Fruit fly (Drosophila melanogaster) S2 (cell line): ENCODE measurements around the gene Acp98AB.

Experiments
- CG8478 ChIP-seq: fragments of >200 bp; optimal IDR thresholded peaks from 2 replicates; lab custom pipeline; 2018
- CTCF ChIP-seq, 2 experiments: fragments of >200 bp; optimal IDR thresholded peaks; 2 replicates each; lab custom pipeline; 2018

The Acp98AB gene

DNA sequence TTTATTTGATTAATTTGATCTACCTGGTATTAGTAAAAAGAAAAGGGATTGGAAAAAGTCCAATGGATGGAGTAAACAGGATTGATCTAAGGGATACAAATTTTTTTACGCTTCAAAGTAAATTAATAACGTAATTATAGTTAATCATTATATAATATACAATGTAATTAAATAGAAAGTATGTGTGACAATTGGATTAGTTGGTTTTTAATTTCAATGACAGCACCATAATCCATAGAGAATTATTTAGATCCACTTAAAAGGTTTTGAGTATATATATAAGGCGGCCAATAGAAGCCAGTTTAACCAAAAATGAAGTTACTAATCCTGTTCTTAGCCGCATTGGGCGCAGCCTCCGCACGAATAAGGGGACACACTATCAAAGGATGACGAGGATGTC, at the start of gene Acp98AB:
Gene Acp98AB, plus strand, starts transcription at position 301 of the 400 bp plus-strand sequence.
- TF ChIP-seq CTCF (optimal IDR thresholded peaks at IDR 0.05; lab: Kevin White, UChicago), result no peak
- TF ChIP-seq CG8478 (lab: Kevin White, UChicago), result no peak

DNA sequence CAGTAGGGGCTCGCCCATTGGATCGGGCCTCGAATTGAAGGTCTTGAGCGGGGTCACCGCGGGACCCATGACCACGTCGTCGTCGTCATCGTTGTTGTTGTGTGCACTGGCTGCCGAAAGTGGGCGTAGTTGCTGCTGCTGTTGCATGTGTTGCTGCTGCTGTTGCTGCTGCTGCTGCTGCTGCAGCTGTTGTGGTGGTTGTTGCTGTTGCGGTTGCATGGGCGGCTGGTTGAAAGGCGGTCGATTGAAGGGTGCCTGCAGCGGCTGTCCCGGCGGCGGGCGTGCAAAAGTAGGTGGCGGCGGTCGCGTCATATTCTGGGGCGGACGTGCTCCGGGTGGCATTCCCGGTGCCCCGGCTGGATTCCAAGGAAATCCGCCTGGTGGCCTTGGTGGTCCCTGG, 46.9 kb upstream of the Acp98AB start:
- no peak for TF ChIP-seq CTCF (optimal IDR thresholded peaks at IDR 0.05; lab: Kevin White, UChicago)
- no peak for TF ChIP-seq CG8478 (lab: Kevin White, UChicago)

DNA sequence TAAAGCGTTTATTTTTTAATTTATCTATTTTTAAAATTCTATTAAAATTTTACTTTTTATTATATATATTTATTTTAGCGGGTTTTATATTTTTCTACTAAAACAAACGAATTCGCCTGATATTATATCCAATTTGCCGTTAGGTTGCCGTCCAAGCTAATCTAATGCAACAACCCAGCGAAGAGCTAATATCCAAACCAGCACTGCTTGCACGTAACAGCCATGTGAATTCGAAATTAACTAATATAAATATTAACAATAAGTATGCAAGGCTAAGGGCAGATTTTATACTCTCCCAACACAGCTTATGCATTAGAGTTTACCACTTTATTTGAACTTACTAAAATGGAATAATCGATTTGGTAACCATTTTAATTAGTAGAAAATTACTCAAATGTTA, 43.0 kb upstream of the Acp98AB start:
- TF ChIP-seq CG8478 (lab: Kevin White, UChicago) (no peak), CTCF (optimal IDR thresholded peaks at IDR 0.05; lab: Kevin White, UChicago) (peak in 1 of 2 experiments; percentile 44)

DNA sequence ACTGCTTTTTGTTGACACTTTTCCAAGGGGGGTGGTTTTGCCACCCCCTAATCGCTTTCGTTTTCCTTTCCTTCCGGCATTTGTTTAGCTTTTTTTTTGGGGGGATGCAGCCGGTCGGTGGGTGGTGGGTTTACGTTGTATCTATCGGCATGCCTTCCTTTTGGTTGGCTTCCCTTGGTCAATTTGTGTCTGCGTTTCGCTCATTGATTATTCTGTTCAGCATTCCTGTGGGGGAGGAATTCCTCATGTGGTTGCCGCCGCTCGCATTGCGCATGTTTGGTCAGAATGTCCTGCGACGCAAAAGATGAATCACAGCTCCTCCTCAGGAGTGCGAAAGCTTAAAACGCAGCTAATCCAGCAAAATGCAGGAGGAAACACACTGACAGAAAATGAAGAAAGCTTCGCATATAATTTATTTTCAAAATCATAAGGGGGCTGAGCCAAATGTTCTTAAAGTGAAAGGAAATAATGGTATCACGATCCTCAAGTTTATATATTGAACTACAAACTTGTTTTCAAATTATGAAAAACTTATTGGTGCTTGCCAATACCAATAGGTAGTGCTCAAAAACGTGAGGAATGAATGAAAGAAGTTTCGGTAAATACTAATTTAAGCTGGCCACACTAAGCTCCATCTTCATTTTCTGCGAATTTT, 42.4 kb upstream of the Acp98AB start, which contains the start of gene RpS10a:
Gene RpS10a, plus strand, starts transcription at position 605 of the 655 bp plus-strand sequence.
- TF ChIP-seq CG8478 (lab: Kevin White, UChicago), result no peak
- TF ChIP-seq CTCF (optimal IDR thresholded peaks at IDR 0.05; lab: Kevin White, UChicago), result no peak

DNA sequence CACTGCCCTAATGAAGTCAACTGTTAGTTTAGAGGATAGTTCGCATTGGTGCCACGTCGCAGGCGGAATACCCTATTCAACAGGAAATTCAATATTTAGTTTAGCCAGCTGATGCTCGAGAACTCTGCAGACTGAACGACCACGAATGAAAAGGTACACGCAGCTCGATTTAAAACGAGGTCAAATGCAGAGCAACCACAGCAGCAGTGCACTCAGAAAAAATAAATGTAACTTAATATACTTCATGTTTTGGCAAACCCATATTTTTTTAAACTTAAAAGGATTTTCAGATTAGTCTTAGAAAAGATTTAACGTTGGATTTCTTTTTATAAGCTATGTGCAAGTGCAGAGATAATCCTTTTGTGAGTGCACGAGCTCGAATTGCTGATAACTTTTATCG, 39.6 kb upstream of the Acp98AB start:
- TF ChIP-seq CTCF (optimal IDR thresholded peaks at IDR 0.05; lab: Kevin White, UChicago) (no peak), CG8478 (lab: Kevin White, UChicago) (no peak)

DNA sequence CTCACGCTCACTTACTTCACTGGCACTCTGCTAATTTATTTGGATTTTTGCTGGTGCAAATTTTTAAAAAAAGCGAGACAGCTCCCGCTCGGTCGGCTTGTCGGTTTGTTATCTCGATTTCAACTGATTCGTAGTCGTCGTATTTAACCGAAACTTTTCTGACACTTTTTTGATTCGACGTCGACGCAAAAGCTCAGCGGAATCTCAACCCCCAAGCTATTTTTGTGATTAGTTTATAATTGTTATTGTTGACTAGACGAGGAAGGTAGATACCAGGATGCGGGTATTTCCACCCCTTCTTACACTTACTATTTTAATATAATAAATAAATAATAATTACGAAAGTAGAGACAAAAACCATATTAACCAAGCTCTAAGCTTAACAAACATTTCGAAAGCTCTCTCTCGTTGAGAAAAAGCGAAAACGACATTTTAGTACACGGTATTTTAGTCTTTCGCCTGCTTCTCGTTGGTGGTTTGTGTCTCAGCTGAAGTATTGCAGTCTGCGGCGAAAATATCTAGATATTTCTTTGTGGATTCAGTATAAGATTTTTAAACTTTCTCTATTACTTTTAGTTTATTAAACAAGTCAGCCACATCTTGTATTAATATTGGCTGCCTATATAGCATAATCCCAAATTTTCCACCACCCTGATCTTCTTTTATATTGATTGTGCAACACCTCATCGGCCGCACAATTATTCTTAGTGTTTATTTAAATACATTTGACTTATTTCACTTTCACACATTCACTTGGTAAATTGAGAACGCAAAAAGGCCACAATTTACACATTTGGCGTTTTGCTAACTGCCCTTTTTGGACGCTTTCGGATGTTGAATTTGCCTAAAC, 37.8 kb upstream of the Acp98AB start, which contains the start of gene tau:
Gene tau, minus strand, starts transcription at position 311 of the 850 bp plus-strand sequence.
- TF ChIP-seq CTCF (optimal IDR thresholded peaks at IDR 0.05; lab: Kevin White, UChicago), result no peak
- TF ChIP-seq CG8478 (lab: Kevin White, UChicago), result no peak

DNA sequence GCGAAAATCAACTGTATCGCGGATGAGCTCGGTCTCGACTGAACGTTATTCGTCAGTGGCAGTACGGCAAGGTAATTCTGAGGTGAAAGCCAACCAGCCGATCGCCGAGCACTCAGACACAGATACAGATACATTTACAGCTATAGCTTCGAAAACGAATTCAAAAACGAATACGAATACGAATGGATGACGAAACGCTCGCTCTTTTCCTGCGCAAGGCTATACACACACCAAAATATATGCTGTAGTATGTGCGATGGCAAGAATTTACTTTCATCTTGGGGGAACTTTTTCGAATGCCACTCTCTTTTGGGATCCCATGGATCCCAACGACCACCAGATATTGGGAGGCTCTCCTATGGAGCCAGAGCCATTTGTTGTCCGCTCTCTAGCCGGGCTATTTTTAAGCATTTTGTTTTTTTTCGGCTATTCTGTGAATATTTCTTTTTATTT, 34.5 kb upstream of the Acp98AB start, which contains the start of gene Mlc1:
Gene Mlc1, minus strand, starts transcription at position 51 of the 453 bp plus-strand sequence.
- no peak for TF ChIP-seq CG8478 (lab: Kevin White, UChicago)
- TF ChIP-seq CTCF (optimal IDR thresholded peaks at IDR 0.05; lab: Kevin White, UChicago), result no peak

DNA sequence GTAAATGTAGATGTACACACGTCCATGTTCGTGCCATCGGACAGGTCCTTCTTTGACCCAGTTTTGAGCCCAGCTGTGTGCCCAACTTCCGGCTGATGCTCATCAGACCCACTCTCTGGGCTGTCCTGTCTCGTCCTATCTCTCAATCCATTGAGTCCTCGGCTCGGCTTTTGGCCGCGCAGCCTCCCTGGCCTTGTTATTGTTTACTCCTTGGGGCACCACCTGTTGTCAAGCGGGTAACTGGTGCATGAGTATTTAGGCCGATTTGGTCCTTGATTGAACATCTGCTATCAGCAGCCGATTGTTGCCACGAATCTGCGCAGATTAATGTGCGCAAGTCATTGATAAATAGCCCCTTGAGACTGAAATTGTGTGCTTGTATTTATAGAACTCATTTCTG, 33.3 kb upstream of the Acp98AB start:
- TF ChIP-seq CG8478 (lab: Kevin White, UChicago) (no peak), CTCF (optimal IDR thresholded peaks at IDR 0.05; lab: Kevin White, UChicago) (no peak)

DNA sequence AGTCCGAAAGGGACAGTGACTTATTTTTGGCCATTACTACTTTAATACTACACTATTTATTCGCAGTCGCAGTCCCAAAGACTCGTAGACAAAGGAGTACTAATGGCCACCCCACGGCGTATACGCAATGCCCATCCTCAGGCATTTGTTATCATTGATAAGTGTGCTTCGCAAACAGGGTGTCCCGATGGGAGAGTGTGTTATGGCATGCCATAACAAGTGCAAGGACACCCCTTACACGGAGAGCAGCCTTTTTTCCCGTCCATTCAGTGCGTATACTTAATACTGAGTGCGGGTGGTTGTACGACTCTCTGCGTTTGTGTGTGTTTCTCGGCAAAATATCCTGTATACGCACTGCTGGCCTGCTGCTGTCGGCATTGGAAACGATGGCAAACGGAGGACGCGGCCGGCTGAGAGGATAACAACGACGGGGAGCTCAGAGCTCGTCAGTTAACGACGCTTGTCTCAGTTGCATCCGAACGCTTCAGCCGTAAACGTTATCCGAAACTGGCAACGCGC, 32.7 kb upstream of the Acp98AB start, which contains the start of gene unc80:
Gene unc80, plus strand, starts transcription at position 469 of the 519 bp plus-strand sequence.
- TF ChIP-seq CG8478 (lab: Kevin White, UChicago), result no peak
- TF ChIP-seq CTCF (optimal IDR thresholded peaks at IDR 0.05; lab: Kevin White, UChicago), result no peak

DNA sequence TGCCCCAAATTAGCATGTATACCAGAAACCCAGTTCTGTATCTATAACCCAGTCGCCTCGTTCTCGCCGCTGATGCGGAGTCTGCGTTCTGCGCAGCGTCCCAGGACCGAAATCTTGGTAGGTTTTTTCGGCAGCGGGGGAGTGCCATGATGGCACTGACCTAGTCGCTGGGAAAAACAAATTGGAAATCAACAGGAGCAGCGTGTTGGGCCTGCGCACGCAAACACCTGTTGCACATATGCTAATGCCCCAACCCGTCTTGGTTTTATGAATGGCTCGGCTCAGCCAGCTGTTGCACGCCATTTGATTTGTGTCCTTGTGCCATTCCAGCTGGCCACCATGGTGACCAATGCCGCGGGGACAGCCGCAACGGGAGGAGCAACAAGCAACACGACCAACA, 31.8 kb upstream of the Acp98AB start:
- no peak for TF ChIP-seq CG8478 (lab: Kevin White, UChicago)
- no peak for TF ChIP-seq CTCF (optimal IDR thresholded peaks at IDR 0.05; lab: Kevin White, UChicago)

DNA sequence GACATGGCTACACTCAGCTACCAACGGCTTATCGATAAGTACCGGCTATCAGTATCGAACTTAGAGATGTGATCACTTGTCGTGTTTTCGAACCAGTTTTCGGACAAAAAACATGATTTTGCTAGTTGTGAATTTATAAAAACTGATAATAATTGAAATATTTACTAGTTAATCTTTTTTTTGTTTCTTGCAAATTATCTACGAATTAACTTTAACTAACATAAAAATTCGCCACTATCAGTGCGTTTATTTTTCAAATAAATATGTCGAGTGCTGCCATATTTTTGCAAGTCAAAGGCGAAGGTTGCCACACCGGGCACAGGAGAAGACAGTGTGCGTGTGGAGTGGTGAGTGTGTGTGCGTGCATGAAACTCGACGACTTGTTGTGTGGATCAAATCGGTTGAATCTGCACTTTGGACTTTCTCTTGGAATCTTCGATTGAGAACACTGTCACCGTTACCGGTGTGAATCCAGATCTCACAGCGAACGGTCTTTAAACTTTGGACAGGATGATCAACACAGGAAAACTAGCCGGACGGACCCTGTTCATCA, 17.4 kb upstream of the Acp98AB start, which contains the start of gene Hsdl2:
Gene Hsdl2, plus strand, starts transcription at position 349 of the 553 bp plus-strand sequence.
- TF ChIP-seq CTCF (optimal IDR thresholded peaks at IDR 0.05; lab: Kevin White, UChicago) (peak in 1 of 2 experiments; percentile 18), CG8478 (lab: Kevin White, UChicago) (no peak)

DNA sequence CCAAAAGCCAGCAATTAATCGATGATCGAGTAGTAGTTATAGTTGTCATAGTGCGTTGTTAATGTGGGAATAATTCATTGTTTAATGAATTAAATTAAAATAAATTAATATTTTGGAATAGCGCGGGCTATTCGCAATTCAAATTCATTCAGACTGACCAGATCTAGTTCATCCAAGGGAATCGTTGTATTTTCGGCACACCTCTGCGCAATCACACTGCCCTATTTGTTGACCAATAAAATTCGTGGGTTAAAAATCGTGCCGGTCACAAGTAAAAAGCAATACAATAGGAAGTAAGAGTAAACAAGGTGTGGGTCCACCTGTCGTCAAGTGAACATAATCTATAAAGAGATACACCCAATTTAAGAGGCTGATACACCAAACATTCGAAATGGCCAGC, 15.7 kb upstream of the Acp98AB start, which contains the start of gene CG12883:
Gene CG12883, plus strand, starts transcription at position 273 of the 400 bp plus-strand sequence.
- TF ChIP-seq CTCF (optimal IDR thresholded peaks at IDR 0.05; lab: Kevin White, UChicago) (no peak), CG8478 (lab: Kevin White, UChicago) (no peak)

DNA sequence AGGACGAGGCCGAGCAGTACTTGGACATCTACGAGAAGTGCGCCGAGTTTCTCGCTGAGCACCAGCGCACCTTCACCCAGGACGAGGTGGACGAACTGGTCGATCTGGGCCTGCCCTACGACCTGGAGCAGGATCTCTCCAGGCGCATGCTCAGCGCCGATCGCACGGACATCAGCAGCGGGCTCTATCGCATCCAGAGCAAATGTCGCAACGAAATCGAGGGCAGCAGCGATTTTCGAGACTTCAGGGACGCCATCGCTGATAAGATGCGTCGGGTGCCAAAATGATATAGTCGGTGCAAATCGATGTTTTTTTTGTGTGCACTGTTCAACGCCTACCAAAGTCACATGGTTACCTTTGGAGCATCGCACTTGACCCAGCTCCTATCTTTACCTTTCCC, 15.0 kb upstream of the Acp98AB start:
- no peak for TF ChIP-seq CTCF (optimal IDR thresholded peaks at IDR 0.05; lab: Kevin White, UChicago)
- no peak for TF ChIP-seq CG8478 (lab: Kevin White, UChicago)

DNA sequence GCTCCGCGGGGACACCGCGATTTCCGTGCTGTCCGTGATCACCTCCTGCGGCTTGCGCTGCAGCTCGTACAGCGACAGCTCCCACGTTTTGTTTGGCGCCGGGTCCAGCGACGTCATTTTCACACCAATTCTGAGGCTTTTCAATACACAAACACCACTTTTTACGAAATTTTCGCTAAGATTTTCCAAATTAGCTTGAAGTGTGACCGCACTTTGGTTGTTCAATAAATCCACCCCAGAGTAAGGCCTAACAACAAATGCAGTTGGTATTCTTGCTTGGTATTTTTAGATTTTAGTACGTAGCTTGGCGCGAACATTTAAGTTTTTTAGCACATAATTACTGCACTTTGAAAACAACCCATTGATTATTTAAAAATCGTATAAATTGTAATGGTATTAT, 12.9 kb upstream of the Acp98AB start, which contains the start of gene Sce:
Gene Sce, minus strand, starts transcription at position 231 of the 400 bp plus-strand sequence.
- TF ChIP-seq CTCF (optimal IDR thresholded peaks at IDR 0.05; lab: Kevin White, UChicago), result no peak
- TF ChIP-seq CG8478 (lab: Kevin White, UChicago), result no peak
